Worm (Caenorhabditis elegans) whole organism, early embryonic: Measurements from ENCODE around the gene Y62E10A.13.

Source experiments
- B0310.2 ChIP-seq: sonication (generic microtip); optimal IDR thresholded peaks from 2 replicates; lab custom pipeline; 2016; ENCODE audit warnings: mild to moderate bottlenecking, missing genetic modification characterization, missing compliant biosample characterization
- F13C5.2 ChIP-seq: sonication (generic microtip); optimal IDR thresholded peaks from 2 replicates; lab custom pipeline; 2017; ENCODE audit warnings: mild to moderate bottlenecking, missing genetic modification characterization, inconsistent platforms, missing compliant biosample characterization
- aly-1 ChIP-seq: sonication (generic microtip); optimal IDR thresholded peaks from 2 replicates; lab custom pipeline; 2016; ENCODE audit warnings: missing genetic modification characterization, missing compliant biosample characterization
- ama-1 ChIP-seq: fragments of 150-350 bp; optimal IDR thresholded peaks from 2 replicates; lab custom pipeline; 2014
- ceh-13 ChIP-seq: fragments of 200-800 bp; sonication (Bioruptor generic); optimal IDR thresholded peaks from 2 replicates; lab custom pipeline; 2018; ENCODE audit warnings: mild to moderate bottlenecking, missing genetic modification characterization, missing compliant biosample characterization
- ceh-36 ChIP-seq: sonication (generic microtip); optimal IDR thresholded peaks from 2 replicates; lab custom pipeline; 2016; ENCODE audit warnings: missing genetic modification characterization, inconsistent platforms, missing compliant biosample characterization
- ets-7 ChIP-seq: sonication (generic microtip); optimal IDR thresholded peaks from 2 replicates; lab custom pipeline; 2016; ENCODE audit warnings: missing genotype, missing genetic modification characterization, missing compliant biosample characterization
- flt-1 ChIP-seq: fragments of 200-800 bp; sonication (Bioruptor generic); IDR thresholded peaks from 2 replicates; pipeline ENCODE4 v1.3.6; 2022; ENCODE audit warnings: missing genetic modification characterization, missing compliant biosample characterization
- hmbx-1 ChIP-seq: sonication (generic microtip); optimal IDR thresholded peaks from 2 replicates; lab custom pipeline; 2016; ENCODE audit warnings: mild to moderate bottlenecking, missing genetic modification characterization, missing compliant biosample characterization
- hmg-4 ChIP-seq: fragments of 200-800 bp; sonication (Bioruptor generic); optimal IDR thresholded peaks from 2 replicates; lab custom pipeline; 2018; ENCODE audit warnings: mild to moderate bottlenecking, missing genetic modification characterization, missing compliant biosample characterization
- hnd-1 ChIP-seq: sonication (generic microtip); optimal IDR thresholded peaks from 2 replicates; lab custom pipeline; 2016; ENCODE audit warnings: missing genetic modification characterization, missing compliant biosample characterization
- pes-1 ChIP-seq: fragments of 200-800 bp; sonication (Bioruptor generic); IDR thresholded peaks from 2 replicates; pipeline ENCODE4 v1.3.6; 2022; ENCODE audit warnings: missing genetic modification reagents, missing genetic modification characterization, missing compliant biosample characterization
- scrt-1 ChIP-seq: fragments of 200-800 bp; sonication (Bioruptor generic); IDR thresholded peaks from 2 replicates; pipeline ENCODE4 v1.3.6; 2022; ENCODE audit warnings: missing genetic modification characterization, missing compliant biosample characterization
- sea-1 ChIP-seq: fragments of 200-800 bp; sonication (Bioruptor generic); conservative IDR thresholded peaks from 2 replicates; pipeline ENCODE4 v1.3.6; 2022; ENCODE audit warnings: missing genetic modification characterization, missing compliant biosample characterization
- tbx-11 ChIP-seq: fragments of 200-800 bp; sonication (Bioruptor generic); IDR thresholded peaks from 2 replicates; pipeline ENCODE4 v1.3.6; 2022; ENCODE audit warnings: missing genetic modification characterization, missing compliant biosample characterization
- tbx-37 ChIP-seq: fragments of 200-800 bp; sonication (Bioruptor generic); conservative IDR thresholded peaks from 2 replicates; pipeline ENCODE4 v1.3.6; 2022; ENCODE audit warnings: missing genetic modification reagents, missing genetic modification characterization, missing compliant biosample characterization
- tra-4 ChIP-seq: sonication (generic microtip); optimal IDR thresholded peaks from 2 replicates; lab custom pipeline; 2017; ENCODE audit warnings: missing genetic modification characterization, missing compliant biosample characterization

The Y62E10A.13 gene

DNA sequence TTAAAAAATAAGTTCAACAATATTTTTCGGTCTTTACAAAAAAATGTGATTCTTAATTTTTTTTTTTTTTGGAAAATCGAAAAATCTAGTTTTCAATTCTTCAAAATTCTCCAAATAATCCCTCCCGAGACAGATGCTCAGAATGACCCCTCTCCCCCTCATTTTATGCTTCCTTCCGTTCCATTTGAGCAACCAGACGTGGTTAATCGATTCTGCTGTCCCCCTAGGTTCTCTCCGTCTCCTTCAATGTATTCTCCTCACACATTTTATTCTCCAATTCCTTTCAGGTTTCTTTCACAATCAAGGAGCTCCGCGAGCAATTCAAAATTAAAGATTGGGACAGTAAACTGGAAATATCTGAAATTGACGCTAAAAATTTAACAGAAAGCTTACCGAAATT, 23.9 kb downstream of the Y62E10A.13 start:
- no peak for TF ChIP-seq hmbx-1 (tag; lab: Kevin White, UChicago)

DNA sequence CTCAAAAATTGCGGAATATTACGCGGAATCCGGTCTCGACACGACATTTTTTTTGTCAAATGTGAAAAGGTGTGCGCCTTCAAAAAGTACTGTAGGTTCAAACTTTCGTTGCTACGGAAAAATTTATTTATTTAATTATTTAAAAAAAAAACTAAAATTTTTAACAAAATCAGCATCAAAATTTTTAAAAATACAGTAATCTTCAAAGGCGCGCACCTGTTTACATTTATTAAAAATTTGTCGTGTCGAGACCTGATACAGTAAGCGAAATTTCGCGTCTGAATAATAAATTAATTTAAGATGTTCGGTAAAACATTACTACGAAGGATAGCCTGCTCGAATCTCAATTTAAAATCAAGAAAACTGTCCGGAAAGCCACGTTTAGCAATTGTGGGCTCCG, 27.2 kb downstream of the Y62E10A.13 start, which contains the start of gene Y62E10A.6:
Gene Y62E10A.6, plus strand, starts transcription at position 301 of the 400 bp plus-strand sequence.
- TF ChIP-seq hmg-4 (no peak), B0310.2 (no peak), F13C5.2 (tag; lab: Kevin White, UChicago) (no peak)

DNA sequence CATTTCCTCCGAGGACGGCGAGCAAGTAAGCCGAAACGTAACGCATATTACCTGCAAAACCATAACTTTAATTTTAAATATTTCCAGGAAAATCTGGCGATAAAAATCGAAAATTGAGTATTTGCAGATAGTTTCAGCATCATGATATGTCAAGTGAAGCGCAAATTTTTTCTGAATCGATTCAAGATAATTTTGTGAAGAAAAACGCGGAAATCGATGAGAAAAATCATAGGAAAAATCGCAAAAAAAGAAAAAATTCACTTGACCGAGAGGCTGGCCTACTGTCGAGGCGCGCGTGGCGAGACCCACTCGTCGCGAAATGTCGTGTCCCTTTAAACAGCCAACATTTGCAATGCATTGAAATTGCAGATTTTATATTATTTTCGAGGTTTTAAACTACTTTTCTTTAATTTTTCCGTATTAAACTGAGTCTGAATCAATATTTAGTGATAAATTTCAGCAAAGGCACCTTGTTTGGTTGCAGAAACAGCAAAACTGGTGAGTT, 28.6 kb downstream of the Y62E10A.13 start, which contains the start of the genes rla-2, popl-7 and Y62E10A.24:
Gene rla-2, minus strand, starts transcription at position 51 of the 505 bp plus-strand sequence.
Gene popl-7, plus strand, starts transcription at position 455 of the 505 bp plus-strand sequence.
Gene Y62E10A.24, plus strand, starts transcription at position 476 of the 505 bp plus-strand sequence.
- TF ChIP-seq aly-1: no peak
- no peak for TF ChIP-seq pes-1 (GFP tag; lab: Robert Waterston, UW)
- no peak for TF ChIP-seq F13C5.2 (tag; lab: Kevin White, UChicago)
- no peak for TF ChIP-seq hmbx-1 (tag; lab: Kevin White, UChicago)
- no peak for TF ChIP-seq scrt-1
- TF ChIP-seq ceh-36 (tag; lab: Kevin White, UChicago): no peak
- no peak for TF ChIP-seq B0310.2
- TF ChIP-seq ama-1 (lab: Kevin White, UChicago): no peak
- TF ChIP-seq ceh-13: no peak
- no peak for TF ChIP-seq ets-7 (tag; lab: Kevin White, UChicago)
- TF ChIP-seq tra-4: no peak
- no peak for TF ChIP-seq hmg-4
- no peak for TF ChIP-seq sea-1
- TF ChIP-seq hnd-1 (tag; lab: Kevin White, UChicago): no peak

- TF ChIP-seq F13C5.2 (tag; lab: Kevin White, UChicago): no peak
- no peak for TF ChIP-seq hnd-1 (tag; lab: Kevin White, UChicago)
Measured at ce11 chrIV:13369120-13369842, 29.6 kb downstream of the Y62E10A.13 start, which contains the start of gene agt-1. Gene agt-1, minus strand, starts transcription at chrIV:13369412.

DNA sequence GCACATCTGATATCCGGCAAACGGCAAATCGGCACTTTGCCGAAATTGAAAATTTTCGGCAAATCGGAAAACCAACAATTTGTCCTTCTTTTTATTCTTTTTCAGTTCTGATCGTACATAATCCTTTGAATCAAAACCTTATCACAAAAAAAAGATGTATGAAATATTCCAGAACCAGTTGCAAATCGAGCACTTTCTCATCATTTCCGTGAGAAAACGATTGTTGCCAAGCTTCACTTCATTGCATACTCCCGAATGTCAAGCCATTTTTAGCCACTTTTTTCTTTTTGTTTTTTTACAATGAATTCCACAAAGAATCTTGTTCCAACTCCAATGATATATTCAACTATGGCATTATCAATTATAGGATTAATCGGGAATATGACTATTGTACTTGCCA, 34.0 kb downstream of the Y62E10A.13 start, which contains the start of gene srsx-25:
Gene srsx-25, plus strand, starts transcription at position 301 of the 400 bp plus-strand sequence.
- TF ChIP-seq hnd-1 (tag; lab: Kevin White, UChicago): no peak

DNA sequence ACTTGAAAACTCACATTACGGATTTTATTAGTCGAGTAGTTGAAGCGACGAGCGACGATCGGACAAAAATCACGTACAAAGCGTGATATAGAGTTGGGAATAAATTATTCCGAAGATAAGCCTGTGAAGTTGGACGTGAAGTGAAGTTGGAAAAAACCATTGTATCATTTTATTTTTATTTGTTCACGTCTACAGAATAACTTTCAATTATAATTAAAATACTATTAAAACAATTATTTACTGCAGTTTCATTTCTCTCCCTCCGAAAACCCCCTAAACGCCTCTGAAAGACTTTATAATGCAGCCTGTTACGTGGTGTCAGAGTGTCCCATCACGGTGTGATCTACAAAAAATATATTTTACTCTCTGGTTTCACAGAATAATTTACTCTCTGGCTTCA, 38.7 kb downstream of the Y62E10A.13 start, which contains the start of gene Y62E10A.3:
Gene Y62E10A.3, minus strand, starts transcription at position 101 of the 400 bp plus-strand sequence.
- TF ChIP-seq hmbx-1 (tag; lab: Kevin White, UChicago): no peak
- no peak for TF ChIP-seq hmg-4
- TF ChIP-seq aly-1: no peak
- TF ChIP-seq tra-4: no peak
- no peak for TF ChIP-seq B0310.2
- TF ChIP-seq ceh-36 (tag; lab: Kevin White, UChicago): no peak
- no peak for TF ChIP-seq ama-1 (lab: Kevin White, UChicago)
- no peak for TF ChIP-seq hnd-1 (tag; lab: Kevin White, UChicago)
- TF ChIP-seq sea-1: no peak
- no peak for TF ChIP-seq flt-1 (GFP tag; lab: Robert Waterston, UW)
- TF ChIP-seq ets-7 (tag; lab: Kevin White, UChicago): no peak
- TF ChIP-seq tbx-11 (GFP tag; lab: Robert Waterston, UW): no peak
- TF ChIP-seq pes-1 (GFP tag; lab: Robert Waterston, UW): no peak
- no peak for TF ChIP-seq tbx-37 (GFP tag; lab: Robert Waterston, UW)
- no peak for TF ChIP-seq F13C5.2 (tag; lab: Kevin White, UChicago)
- TF ChIP-seq ceh-13: no peak
- TF ChIP-seq scrt-1: no peak

ce11 chrIV:13358488-13358887, 40.4 kb downstream of the Y62E10A.13 start, which contains the start of gene W02A2.8:
Gene W02A2.8, minus strand, starts transcription at chrIV:13358588.
- TF ChIP-seq ets-7 (tag; lab: Kevin White, UChicago) (no peak), flt-1 (GFP tag; lab: Robert Waterston, UW) (no peak), pes-1 (GFP tag; lab: Robert Waterston, UW) (no peak), aly-1 (no peak), hmg-4 (no peak), B0310.2 (no peak), sea-1 (no peak), ceh-13 (no peak), hmbx-1 (tag; lab: Kevin White, UChicago) (no peak), tra-4 (no peak)

DNA sequence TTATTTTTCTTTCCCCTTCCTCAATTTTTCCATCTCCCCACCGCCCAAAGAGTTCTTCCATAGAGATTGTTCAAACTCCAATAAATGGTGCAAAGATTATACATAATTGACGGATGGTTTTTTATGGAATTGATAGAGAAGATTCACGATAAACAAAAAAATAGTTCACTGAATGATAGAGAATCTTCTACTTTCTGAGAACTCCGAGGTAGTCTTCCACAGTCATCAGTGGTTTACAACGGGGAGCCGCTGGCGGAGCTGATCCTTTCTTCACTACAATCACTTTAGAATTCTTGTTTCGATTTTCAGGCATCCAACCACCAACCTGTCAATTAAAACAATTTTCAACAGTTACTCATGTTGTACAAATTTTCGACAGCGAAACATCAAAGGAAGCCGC, 42.8 kb downstream of the Y62E10A.13 start:
- TF ChIP-seq F13C5.2 (tag; lab: Kevin White, UChicago) (no peak), tra-4 (no peak), ceh-13 (no peak), hmbx-1 (tag; lab: Kevin White, UChicago) (no peak), ama-1 (lab: Kevin White, UChicago) (no peak), B0310.2 (no peak), aly-1 (no peak), ets-7 (tag; lab: Kevin White, UChicago) (no peak)

DNA sequence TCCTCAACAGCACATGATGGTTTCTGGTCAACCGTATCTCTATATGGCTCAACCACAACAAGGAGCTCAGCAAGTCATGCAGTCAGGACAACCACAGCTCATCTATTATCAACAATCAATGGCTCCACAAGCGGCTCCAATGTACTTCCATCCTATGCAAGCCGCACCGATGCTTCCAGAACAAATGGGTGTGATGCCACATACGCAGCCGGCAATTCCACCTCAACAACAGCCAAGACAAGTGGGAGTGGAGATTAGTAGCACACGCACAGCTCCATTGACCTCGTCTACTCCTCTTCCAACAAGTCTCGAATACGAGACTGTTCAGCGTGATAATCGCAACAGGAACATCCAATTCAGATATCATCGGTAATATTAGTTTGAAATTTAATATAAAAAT, 44.8 kb downstream of the Y62E10A.13 start:
- TF ChIP-seq sea-1: no peak
- no peak for TF ChIP-seq pes-1 (GFP tag; lab: Robert Waterston, UW)
- TF ChIP-seq ama-1 (lab: Kevin White, UChicago): no peak
- no peak for TF ChIP-seq tbx-37 (GFP tag; lab: Robert Waterston, UW)
- no peak for TF ChIP-seq B0310.2
- no peak for TF ChIP-seq ceh-13
- TF ChIP-seq tbx-11 (GFP tag; lab: Robert Waterston, UW): no peak
- TF ChIP-seq hmbx-1 (tag; lab: Kevin White, UChicago): no peak
- TF ChIP-seq ceh-36 (tag; lab: Kevin White, UChicago): no peak
- TF ChIP-seq aly-1: no peak
- no peak for TF ChIP-seq ets-7 (tag; lab: Kevin White, UChicago)
- TF ChIP-seq scrt-1: no peak
- no peak for TF ChIP-seq flt-1 (GFP tag; lab: Robert Waterston, UW)
